Fruit fly (Drosophila melanogaster) whole organism, prepupa: ENCODE results near the gene fne.
A peak's percentile ranks its signal among the peaks of the same experiment; 100 is the strongest.

Experiments
- CG10631 ChIP-seq: fragments of 200-800 bp; sonication (Bioruptor generic); optimal IDR thresholded peaks from 2 replicates; lab custom pipeline; 2016; ENCODE audit warnings: missing biosample characterization, missing genetic modification characterization
- CG11294 ChIP-seq: fragments of 200-800 bp; sonication (Bioruptor generic); IDR thresholded peaks from 2 replicates; pipeline ENCODE4 v1.3.6; 2022; ENCODE audit warnings: missing biosample characterization, missing genetic modification characterization
- CG11762 ChIP-seq: fragments of 200-800 bp; sonication (Bioruptor generic); optimal IDR thresholded peaks from 3 replicates; lab custom pipeline; 2016; ENCODE audit warnings: missing biosample characterization, missing genetic modification characterization; ENCODE audit not compliant: insufficient read depth
- CG11902 ChIP-seq: fragments of 200-800 bp; sonication (Bioruptor generic); optimal IDR thresholded peaks from 3 replicates; lab custom pipeline; 2016; ENCODE audit warnings: missing biosample characterization, missing genetic modification characterization
- CG15336 ChIP-seq: fragments of 200-800 bp; sonication (Bioruptor generic); IDR thresholded peaks from 2 replicates; pipeline ENCODE4 v1.3.6; 2022; ENCODE audit warnings: missing biosample characterization, missing genetic modification characterization
- CG1621 ChIP-seq: fragments of 200-800 bp; sonication (Bioruptor generic); optimal IDR thresholded peaks from 3 replicates; lab custom pipeline; 2018; ENCODE audit warnings: missing biosample characterization, mild to moderate bottlenecking, missing genetic modification characterization
- CG16779 ChIP-seq: fragments of 200-800 bp; sonication (Bioruptor generic); optimal IDR thresholded peaks from 3 replicates; lab custom pipeline; 2017; ENCODE audit warnings: missing biosample characterization, mild to moderate bottlenecking, missing genetic modification characterization
- CG31627 ChIP-seq: fragments of 200-800 bp; sonication (Bioruptor generic); optimal IDR thresholded peaks from 3 replicates; lab custom pipeline; 2016; ENCODE audit warnings: missing biosample characterization, missing genetic modification characterization
- CG32006 ChIP-seq: fragments of 200-800 bp; sonication (Bioruptor generic); optimal IDR thresholded peaks from 3 replicates; lab custom pipeline; 2017; ENCODE audit warnings: missing biosample characterization, mild to moderate bottlenecking, missing genetic modification characterization
- CG34406 ChIP-seq: fragments of 200-800 bp; sonication (Bioruptor generic); optimal IDR thresholded peaks from 3 replicates; lab custom pipeline; 2016; ENCODE audit warnings: missing biosample characterization, missing genetic modification characterization
- CG3919 ChIP-seq: fragments of 200-800 bp; sonication (Bioruptor generic); optimal IDR thresholded peaks from 3 replicates; lab custom pipeline; 2016; ENCODE audit warnings: missing biosample characterization, missing genetic modification characterization
- CG4318 ChIP-seq: fragments of 200-800 bp; sonication (Bioruptor generic); optimal IDR thresholded peaks from 3 replicates; lab custom pipeline; 2017; ENCODE audit warnings: missing biosample characterization, mild to moderate bottlenecking, missing genetic modification characterization
- CG6163 ChIP-seq: fragments of 200-800 bp; sonication (Bioruptor generic); IDR thresholded peaks from 3 replicates; pipeline ENCODE4 v1.3.6; 2022; ENCODE audit warnings: missing biosample characterization, missing genetic modification characterization
- CG6792 ChIP-seq: fragments of 200-800 bp; sonication (Bioruptor generic); optimal IDR thresholded peaks from 3 replicates; lab custom pipeline; 2016; ENCODE audit warnings: missing biosample characterization, missing genetic modification characterization
- CG6808 ChIP-seq: fragments of 200-800 bp; sonication (Bioruptor generic); optimal IDR thresholded peaks from 3 replicates; lab custom pipeline; 2017; ENCODE audit warnings: missing biosample characterization, missing genetic modification characterization, mild to moderate bottlenecking, moderate library complexity, missing genetic modification reagents
- CG6854 ChIP-seq: fragments of 200-800 bp; sonication (Bioruptor generic); optimal IDR thresholded peaks from 2 replicates; lab custom pipeline; 2017; ENCODE audit warnings: missing biosample characterization, mild to moderate bottlenecking, missing genetic modification characterization
- CG8319 ChIP-seq: fragments of 200-800 bp; sonication (Bioruptor generic); optimal IDR thresholded peaks from 3 replicates; lab custom pipeline; 2016; ENCODE audit warnings: missing biosample characterization, missing genetic modification characterization
- CG8632 ChIP-seq: fragments of 200-800 bp; sonication (Bioruptor generic); optimal IDR thresholded peaks from 3 replicates; lab custom pipeline; 2016; ENCODE audit warnings: missing biosample characterization, missing genetic modification characterization
- CG9139 ChIP-seq: fragments of 200-800 bp; sonication (Bioruptor generic); optimal IDR thresholded peaks from 3 replicates; lab custom pipeline; 2017; ENCODE audit warnings: missing biosample characterization, mild to moderate bottlenecking, missing genetic modification characterization
- Eip75B ChIP-seq: fragments of 200-800 bp; sonication (Bioruptor generic); optimal IDR thresholded peaks from 3 replicates; lab custom pipeline; 2016; ENCODE audit warnings: missing biosample characterization, missing genetic modification characterization
- Eip93F ChIP-seq: fragments of 200-800 bp; sonication (Bioruptor generic); optimal IDR thresholded peaks from 2 replicates; lab custom pipeline; 2016; ENCODE audit warnings: missing biosample characterization, mild to moderate bottlenecking, missing genetic modification characterization
- Ets21C ChIP-seq: fragments of 200-800 bp; sonication (Bioruptor generic); optimal IDR thresholded peaks from 3 replicates; lab custom pipeline; 2016; ENCODE audit warnings: missing biosample characterization, missing genetic modification characterization
- Ets96B ChIP-seq: fragments of 200-800 bp; optimal IDR thresholded peaks from 2 replicates; lab custom pipeline; 2019; ENCODE audit warnings: missing biosample characterization, mild to moderate bottlenecking, missing genetic modification characterization, moderate library complexity
- Gug ChIP-seq: fragments of 200-800 bp; sonication (Bioruptor generic); IDR thresholded peaks from 2 replicates; pipeline ENCODE4 v1.3.6; 2022; ENCODE audit warnings: missing biosample characterization, missing genetic modification characterization
- Hr38 ChIP-seq: sonication (Bioruptor generic); optimal IDR thresholded peaks from 2 replicates; lab custom pipeline; 2016; ENCODE audit warnings: missing biosample characterization, missing genetic modification characterization
- Lpt ChIP-seq: fragments of 200-800 bp; sonication (Bioruptor generic); optimal IDR thresholded peaks from 3 replicates; lab custom pipeline; 2016; ENCODE audit warnings: missing biosample characterization, missing genetic modification characterization
- Met ChIP-seq: fragments of 200-800 bp; sonication (Bioruptor generic); optimal IDR thresholded peaks from 3 replicates; lab custom pipeline; 2016; ENCODE audit warnings: missing biosample characterization, missing genetic modification characterization
- OdsH ChIP-seq: fragments of 200-800 bp; sonication (Bioruptor generic); optimal IDR thresholded peaks from 3 replicates; lab custom pipeline; 2016; ENCODE audit warnings: missing biosample characterization, missing genetic modification characterization
- Smox ChIP-seq: fragments of 200-800 bp; sonication (Bioruptor generic); optimal IDR thresholded peaks from 3 replicates; lab custom pipeline; 2016; ENCODE audit warnings: missing biosample characterization, missing genetic modification characterization
- Sox102F ChIP-seq: fragments of 200-800 bp; sonication (Bioruptor generic); optimal IDR thresholded peaks from 2 replicates; lab custom pipeline; 2016; ENCODE audit warnings: missing biosample characterization, mild to moderate bottlenecking, missing genetic modification characterization
- Sox15 ChIP-seq: fragments of 200-800 bp; sonication (Bioruptor generic); optimal IDR thresholded peaks from 3 replicates; lab custom pipeline; 2016; ENCODE audit warnings: missing biosample characterization, missing genetic modification characterization
- achi ChIP-seq: fragments of 200-800 bp; sonication (Bioruptor generic); optimal IDR thresholded peaks from 3 replicates; lab custom pipeline; 2016; ENCODE audit warnings: missing biosample characterization, missing genetic modification characterization
- acj6 ChIP-seq: fragments of 200-800 bp; sonication (Bioruptor generic); optimal IDR thresholded peaks from 3 replicates; lab custom pipeline; 2016; ENCODE audit warnings: missing biosample characterization, missing genetic modification characterization
- cyc ChIP-seq: fragments of 200-800 bp; sonication (Bioruptor generic); optimal IDR thresholded peaks from 3 replicates; lab custom pipeline; 2016; ENCODE audit warnings: missing biosample characterization, missing genetic modification characterization
- dac ChIP-seq: fragments of 200-800 bp; sonication (Bioruptor generic); optimal IDR thresholded peaks from 2 replicates; lab custom pipeline; 2017; ENCODE audit warnings: missing biosample characterization, mild to moderate bottlenecking, missing genetic modification characterization
- dsx ChIP-seq: fragments of 200-800 bp; optimal IDR thresholded peaks from 3 replicates; lab custom pipeline; 2019; ENCODE audit warnings: missing biosample characterization, mild to moderate bottlenecking, missing genetic modification characterization, moderate library complexity; ENCODE audit not compliant: poor library complexity, severe bottlenecking
- eg ChIP-seq: fragments of 200-800 bp; sonication (Bioruptor generic); IDR thresholded peaks from 3 replicates; pipeline ENCODE4 v1.3.6; 2022; ENCODE audit warnings: missing biosample characterization, missing genetic modification characterization
- esn ChIP-seq: fragments of 200-800 bp; sonication (Bioruptor generic); optimal IDR thresholded peaks from 2 replicates; lab custom pipeline; 2016; ENCODE audit warnings: missing biosample characterization, mild to moderate bottlenecking, missing genetic modification characterization, moderate library complexity
- fd59A ChIP-seq: fragments of 200-800 bp; sonication (Bioruptor generic); optimal IDR thresholded peaks from 2 replicates; lab custom pipeline; 2017; ENCODE audit warnings: missing biosample characterization, mild to moderate bottlenecking, missing genetic modification characterization, missing genetic modification reagents
- fd85E ChIP-seq: fragments of 200-800 bp; sonication (Bioruptor generic); optimal IDR thresholded peaks from 3 replicates; lab custom pipeline; 2016; ENCODE audit warnings: missing biosample characterization, missing genetic modification characterization
- net ChIP-seq: fragments of 200-800 bp; sonication (Bioruptor generic); optimal IDR thresholded peaks from 3 replicates; lab custom pipeline; 2016; ENCODE audit warnings: missing biosample characterization, missing genetic modification characterization
- pdm3 ChIP-seq: fragments of 200-800 bp; sonication (Bioruptor generic); optimal IDR thresholded peaks from 3 replicates; lab custom pipeline; 2016; ENCODE audit warnings: missing biosample characterization, missing genetic modification characterization
- salr ChIP-seq, 2 experiments: fragments of 200-800 bp; sonication (Bioruptor generic); optimal IDR thresholded peaks; 3 replicates each; lab custom pipeline; 2016 to 2018; ENCODE audit warnings: missing biosample characterization in 2 of 2, missing genetic modification characterization in 2 of 2, mild to moderate bottlenecking in 1 of 2
- spab ChIP-seq: fragments of 200-800 bp; sonication (Bioruptor generic); optimal IDR thresholded peaks from 2 replicates; lab custom pipeline; 2017; ENCODE audit warnings: missing biosample characterization, mild to moderate bottlenecking, missing genetic modification characterization, missing genetic modification reagents
- svp ChIP-seq: fragments of 200-800 bp; sonication (Bioruptor generic); peaks from one replicate; lab custom pipeline; 2016; ENCODE audit warnings: missing biosample characterization, missing genetic modification characterization
- topi ChIP-seq: fragments of 200-800 bp; sonication (Bioruptor generic); optimal IDR thresholded peaks from 3 replicates; lab custom pipeline; 2016; ENCODE audit warnings: missing biosample characterization, missing genetic modification characterization

fne gene

dm6 chrX:12895114-12895723 lies 22.1 kb upstream of the fne start (continued):
- TF ChIP-seq spab (GFP tag; lab: Kevin White, UChicago) (no peak), CG6808 (GFP tag; lab: Kevin White, UChicago) (peak; percentile 23), CG6792 (GFP tag; lab: Kevin White, UChicago) (no peak), pdm3 (GFP tag; lab: Kevin White, UChicago) (no peak), Lpt (GFP tag; lab: Kevin White, UChicago) (no peak), CG11902 (GFP tag; lab: Kevin White, UChicago) (no peak), Sox102F (GFP tag; lab: Kevin White, UChicago) (peak; percentile 25), esn (GFP tag; lab: Kevin White, UChicago) (peak; percentile 45), achi (no peak), CG11294 (GFP tag; lab: Robert Waterston, UW) (no peak), CG8632 (GFP tag; lab: Kevin White, UChicago) (no peak), fd59A (GFP tag; lab: Kevin White, UChicago) (no peak), dac (GFP tag; lab: Kevin White, UChicago) (no peak), CG9139 (GFP tag; lab: Kevin White, UChicago) (no peak), net (GFP tag; lab: Kevin White, UChicago) (no peak), CG11762 (GFP tag; lab: Kevin White, UChicago) (no peak), dsx (GFP tag; lab: Kevin White, UChicago) (no peak), OdsH (GFP tag; lab: Kevin White, UChicago) (no peak), acj6 (GFP tag; lab: Kevin White, UChicago) (peak; percentile 8), CG34406 (GFP tag; lab: Kevin White, UChicago) (peak; percentile 5)
- TF ChIP-seq, all 60 proteins: peak for 21

dm6 chrX:12896393-12896792 lies 20.9 kb upstream of the fne start:
- TF ChIP-seq Smox = no peak
- TF ChIP-seq CG4318 (GFP tag; lab: Kevin White, UChicago) = no peak
- peak; percentile 31 for TF ChIP-seq Gug
- TF ChIP-seq Eip75B (GFP tag; lab: Kevin White, UChicago) = no peak
- TF ChIP-seq CG15336 (GFP tag; lab: Robert Waterston, UW) = peak; percentile 23; the same call in 1 of the 2 replicates
- no peak for TF ChIP-seq CG10631 (GFP tag; lab: Kevin White, UChicago)
- peak; percentile 25 for TF ChIP-seq CG1621 (tag; lab: Kevin White, UChicago)
- TF ChIP-seq eg = peak; percentile 69
- TF ChIP-seq CG11762 (GFP tag; lab: Kevin White, UChicago) = no peak
- TF ChIP-seq dsx (GFP tag; lab: Kevin White, UChicago) = peak; percentile 1
- TF ChIP-seq CG8319 (GFP tag; lab: Kevin White, UChicago) = no peak
- peak; percentile 38 for TF ChIP-seq CG31627 (GFP tag; lab: Kevin White, UChicago)
- peak; percentile 56 for TF ChIP-seq CG32006 (GFP tag; lab: Kevin White, UChicago)
- peak; percentile 42 for TF ChIP-seq achi
- no peak for TF ChIP-seq Eip93F (GFP tag; lab: Kevin White, UChicago)
- no peak for TF ChIP-seq Hr38
- no peak for TF ChIP-seq Sox15 (GFP tag; lab: Kevin White, UChicago)
- TF ChIP-seq CG34406 (GFP tag; lab: Kevin White, UChicago) = peak; percentile 3
- TF ChIP-seq topi (GFP tag; lab: Kevin White, UChicago) = no peak
- TF ChIP-seq Sox102F (GFP tag; lab: Kevin White, UChicago) = no peak
- no peak for TF ChIP-seq dac (GFP tag; lab: Kevin White, UChicago)
- no peak for TF ChIP-seq CG6808 (GFP tag; lab: Kevin White, UChicago)
- no peak for TF ChIP-seq fd85E (GFP tag; lab: Kevin White, UChicago)
- TF ChIP-seq spab (GFP tag; lab: Kevin White, UChicago) = no peak
- no peak for TF ChIP-seq CG16779 (tag; lab: Kevin White, UChicago)
- peak; percentile 36 for TF ChIP-seq Met (GFP tag; lab: Kevin White, UChicago)
- no peak for TF ChIP-seq CG9139 (GFP tag; lab: Kevin White, UChicago)
- no peak for TF ChIP-seq Lpt (GFP tag; lab: Kevin White, UChicago)
- TF ChIP-seq CG3919 (GFP tag; lab: Kevin White, UChicago) = no peak
- peak; percentile 36 for TF ChIP-seq pdm3 (GFP tag; lab: Kevin White, UChicago)
- no peak for TF ChIP-seq salr (GFP tag; optimal IDR thresholded peaks at IDR 0.05; lab: Kevin White, UChicago)
- peak; percentile 59; the same call in 2 of the 3 replicates for TF ChIP-seq CG6163 (GFP tag; lab: Robert Waterston, UW)
- TF ChIP-seq net (GFP tag; lab: Kevin White, UChicago) = no peak
- no peak for TF ChIP-seq cyc
- no peak for TF ChIP-seq fd59A (GFP tag; lab: Kevin White, UChicago)
- peak; percentile 91 for TF ChIP-seq svp
- TF ChIP-seq acj6 (GFP tag; lab: Kevin White, UChicago) = no peak
- no peak for TF ChIP-seq Ets96B (tag; lab: Kevin White, UChicago)
- TF ChIP-seq CG6854 = no peak
- TF ChIP-seq esn (GFP tag; lab: Kevin White, UChicago) = peak; percentile 23
- no peak for TF ChIP-seq Ets21C (GFP tag; lab: Kevin White, UChicago)
